Fruit fly (Drosophila melanogaster): ENCODE data around the gene Ldsdh1.

Gene Ldsdh1

dm6 chrX:8062180-8062480, 19.3 kb downstream of the Ldsdh1 start:
- TF ChIP-seq CG15710 (tag; optimal IDR thresholded peaks at IDR 0.05) (no peak), CG9948 (tag; optimal IDR thresholded peaks at IDR 0.05) (no peak), Snoo (tag; optimal IDR thresholded peaks at IDR 0.05) (no peak), CG4496 (GFP tag; IDR thresholded peaks at IDR 0.05) (no peak), CG10348 (GFP tag; IDR thresholded peaks at IDR 0.05) (no peak), rn (GFP tag; IDR thresholded peaks at IDR 0.05) (no peak)

dm6 chrX:8061392-8062179, 19.8 kb downstream of the Ldsdh1 start, which contains the start of gene mys:
Gene mys, plus strand, starts transcription at chrX:8061645.
- TF ChIP-seq CG8301 (tag; optimal IDR thresholded peaks at IDR 0.05): peak; percentile 27
- peak; percentile 37 for TF ChIP-seq gl (tag; optimal IDR thresholded peaks at IDR 0.05)
- no peak for TF ChIP-seq CG10348 (GFP tag; IDR thresholded peaks at IDR 0.05)
- TF ChIP-seq CG9948 (tag; optimal IDR thresholded peaks at IDR 0.05): no peak
- TF ChIP-seq fd96Ca (GFP tag; IDR thresholded peaks at IDR 0.05): peak; percentile 18; the same call in 1 of the 3 replicates
- TF ChIP-seq CG17806 (tag; optimal IDR thresholded peaks at IDR 0.05): no peak
- no peak for TF ChIP-seq Snoo (tag; optimal IDR thresholded peaks at IDR 0.05)
- TF ChIP-seq Pif1B (GFP tag; optimal IDR thresholded peaks at IDR 0.05): no peak
- no peak for TF ChIP-seq CG8159 (tag; optimal IDR thresholded peaks at IDR 0.05)
- no peak for TF ChIP-seq rn (GFP tag; IDR thresholded peaks at IDR 0.05)
- no peak for TF ChIP-seq CG32121 (GFP tag; IDR thresholded peaks at IDR 0.05)
- TF ChIP-seq CG15710 (tag; optimal IDR thresholded peaks at IDR 0.05): no peak
- TF ChIP-seq EcR (GFP tag; optimal IDR thresholded peaks at IDR 0.05): no peak
- TF ChIP-seq Pif1A (GFP tag; optimal IDR thresholded peaks at IDR 0.05): no peak
- TF ChIP-seq Ets98B (GFP tag; IDR thresholded peaks at IDR 0.05): no peak
- peak; percentile 19; the same call in 1 of the 3 replicates for TF ChIP-seq CG4496 (GFP tag; IDR thresholded peaks at IDR 0.05)
- TF ChIP-seq CG12605 (GFP tag; IDR thresholded peaks at IDR 0.05): peak; percentile 63
- no peak for TF ChIP-seq D1 (tag; optimal IDR thresholded peaks at IDR 0.05)
- no peak for TF ChIP-seq CG34367 (tag; optimal IDR thresholded peaks at IDR 0.05)
- peak; percentile 40 for TF ChIP-seq CG14655 (GFP tag; optimal IDR thresholded peaks at IDR 0.05)
- TF ChIP-seq CG13204 (GFP tag; optimal IDR thresholded peaks at IDR 0.05): peak; percentile 14

- TF ChIP-seq Snoo (tag; optimal IDR thresholded peaks at IDR 0.05) (no peak), Pif1A (GFP tag; optimal IDR thresholded peaks at IDR 0.05) (no peak), CG12605 (GFP tag; IDR thresholded peaks at IDR 0.05) (peak; percentile 34; the same call in 1 of the 2 replicates), Ets98B (GFP tag; IDR thresholded peaks at IDR 0.05) (peak; percentile 58), CG15710 (tag; optimal IDR thresholded peaks at IDR 0.05) (no peak), CG17806 (tag; optimal IDR thresholded peaks at IDR 0.05) (no peak), CG10348 (GFP tag; IDR thresholded peaks at IDR 0.05) (no peak), CG34367 (tag; optimal IDR thresholded peaks at IDR 0.05) (no peak), CG8159 (tag; optimal IDR thresholded peaks at IDR 0.05) (peak; percentile 4), rn (GFP tag; IDR thresholded peaks at IDR 0.05) (no peak), CG14655 (GFP tag; optimal IDR thresholded peaks at IDR 0.05) (peak; percentile 14), fd96Ca (GFP tag; IDR thresholded peaks at IDR 0.05) (peak; percentile 52; the same call in 1 of the 3 replicates), CG9948 (tag; optimal IDR thresholded peaks at IDR 0.05) (no peak), CG4496 (GFP tag; IDR thresholded peaks at IDR 0.05) (peak; percentile 77), EcR (GFP tag; optimal IDR thresholded peaks at IDR 0.05) (no peak), D1 (tag; optimal IDR thresholded peaks at IDR 0.05) (no peak), CG32121 (GFP tag; IDR thresholded peaks at IDR 0.05) (peak; percentile 54; the same call in 1 of the 2 replicates), Pif1B (GFP tag; optimal IDR thresholded peaks at IDR 0.05) (no peak), CG8301 (tag; optimal IDR thresholded peaks at IDR 0.05) (no peak), gl (tag; optimal IDR thresholded peaks at IDR 0.05) (no peak), CG13204 (GFP tag; optimal IDR thresholded peaks at IDR 0.05) (no peak)
These were observed 20.5 kb downstream of the Ldsdh1 start for dm6 chrX:8060921-8061270.

dm6 chrX:8060148-8060920, 21.1 kb downstream of the Ldsdh1 start:
- no peak for TF ChIP-seq CG12605 (GFP tag; IDR thresholded peaks at IDR 0.05)
- no peak for TF ChIP-seq CG32121 (GFP tag; IDR thresholded peaks at IDR 0.05)
- peak; percentile 15 for TF ChIP-seq Pif1B (GFP tag; optimal IDR thresholded peaks at IDR 0.05)
- peak; percentile 7 for TF ChIP-seq Pif1A (GFP tag; optimal IDR thresholded peaks at IDR 0.05)
- no peak for TF ChIP-seq CG17806 (tag; optimal IDR thresholded peaks at IDR 0.05)
- peak; percentile 34; the same call in 1 of the 2 replicates for TF ChIP-seq Ets98B (GFP tag; IDR thresholded peaks at IDR 0.05)

- TF ChIP-seq CG32121 (GFP tag; IDR thresholded peaks at IDR 0.05): no peak
These were observed 21.8 kb downstream of the Ldsdh1 start for dm6 chrX:8059629-8060028.

- TF ChIP-seq D1 (tag; optimal IDR thresholded peaks at IDR 0.05) (no peak), Snoo (tag; optimal IDR thresholded peaks at IDR 0.05) (no peak), CG15710 (tag; optimal IDR thresholded peaks at IDR 0.05) (no peak), CG34367 (tag; optimal IDR thresholded peaks at IDR 0.05) (no peak), rn (GFP tag; IDR thresholded peaks at IDR 0.05) (no peak), gl (tag; optimal IDR thresholded peaks at IDR 0.05) (peak; percentile 29), CG13204 (GFP tag; optimal IDR thresholded peaks at IDR 0.05) (peak; percentile 23), CG12605 (GFP tag; IDR thresholded peaks at IDR 0.05) (peak; percentile 60), EcR (GFP tag; optimal IDR thresholded peaks at IDR 0.05) (peak; percentile 55), CG10348 (GFP tag; IDR thresholded peaks at IDR 0.05) (no peak), CG8159 (tag; optimal IDR thresholded peaks at IDR 0.05) (no peak), CG4496 (GFP tag; IDR thresholded peaks at IDR 0.05) (peak; percentile 68; the same call in 2 of the 3 replicates), CG14655 (GFP tag; optimal IDR thresholded peaks at IDR 0.05) (no peak), Pif1B (GFP tag; optimal IDR thresholded peaks at IDR 0.05) (peak; percentile 21), CG17806 (tag; optimal IDR thresholded peaks at IDR 0.05) (no peak), CG8301 (tag; optimal IDR thresholded peaks at IDR 0.05) (no peak), Pif1A (GFP tag; optimal IDR thresholded peaks at IDR 0.05) (no peak), fd96Ca (GFP tag; IDR thresholded peaks at IDR 0.05) (peak; percentile 59; the same call in 1 of the 3 replicates), CG32121 (GFP tag; IDR thresholded peaks at IDR 0.05) (peak; percentile 35; the same call in 1 of the 2 replicates), CG9948 (tag; optimal IDR thresholded peaks at IDR 0.05) (no peak), Ets98B (GFP tag; IDR thresholded peaks at IDR 0.05) (peak; percentile 50)
These were observed 22.9 kb downstream of the Ldsdh1 start for dm6 chrX:8058446-8058900.

Measured in whole organism, pupa.